Worm (Caenorhabditis elegans): ENCODE measurements around the gene lim-4.

ce11 chrX:3898255-3899177 is 25.2 kb upstream of the lim-4 start:
- TF ChIP-seq tbx-9 (tag; optimal IDR thresholded peaks at IDR 0.05; ENCODE audit: borderline replicate concordance) = no peak
- no peak for TF ChIP-seq unc-62 (GFP tag; optimal IDR thresholded peaks at IDR 0.05)
- no peak for TF ChIP-seq ceh-79 (tag; optimal IDR thresholded peaks at IDR 0.05)
- TF ChIP-seq F55B11.4 (tag; optimal IDR thresholded peaks at IDR 0.05; ENCODE audit: borderline replicate concordance, insufficient read depth) = no peak
- no peak for TF ChIP-seq akir-1 (GFP tag; optimal IDR thresholded peaks at IDR 0.05)
- TF ChIP-seq F10E7.11 (tag; optimal IDR thresholded peaks at IDR 0.05) = no peak
- no peak for TF ChIP-seq ztf-26 (tag; optimal IDR thresholded peaks at IDR 0.05)
- TF ChIP-seq efl-1 (GFP tag; optimal IDR thresholded peaks at IDR 0.05) = no peak
- no peak for TF ChIP-seq hlh-26 (GFP tag; conservative IDR thresholded peaks at IDR 0.05)
- no peak for TF ChIP-seq chd-7 (tag; optimal IDR thresholded peaks at IDR 0.05)
- TF ChIP-seq madf-3 (GFP tag; IDR thresholded peaks at IDR 0.05) = no peak
- TF ChIP-seq unc-130 (GFP tag; optimal IDR thresholded peaks at IDR 0.05) = no peak
- no peak for TF ChIP-seq K11D2.4 (GFP tag; IDR thresholded peaks at IDR 0.05)
